Worm (Caenorhabditis elegans): Measurements from ENCODE around the gene mls-1.

DNA sequence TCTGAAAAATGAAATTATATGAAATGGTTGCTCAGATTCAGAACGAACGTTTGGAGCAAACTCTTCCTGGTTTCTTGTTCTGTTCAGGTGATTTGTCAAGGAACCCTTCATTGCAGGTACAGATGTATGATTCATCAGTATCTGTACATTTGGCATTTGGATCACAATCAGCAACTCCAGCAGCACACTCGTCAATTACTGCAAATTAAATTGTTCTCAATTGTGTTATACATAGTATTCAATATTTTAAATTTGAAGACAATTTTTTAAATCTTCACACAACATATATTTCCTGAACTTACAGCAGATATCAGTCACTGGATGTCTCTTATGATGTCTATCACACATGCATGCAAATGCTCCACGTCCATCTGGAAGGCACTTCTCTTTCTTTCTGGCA lies 24.6 kb downstream of the mls-1 start:
- TF ChIP-seq unc-62 (GFP tag; optimal IDR thresholded peaks at IDR 0.05), result no peak
- TF ChIP-seq lin-15B (tag; optimal IDR thresholded peaks at IDR 0.05), result no peak
- no peak for TF ChIP-seq nhr-84 (tag; optimal IDR thresholded peaks at IDR 0.05)
- TF ChIP-seq dsc-1 (tag; optimal IDR thresholded peaks at IDR 0.05), result no peak
- TF ChIP-seq lsy-2 (tag; optimal IDR thresholded peaks at IDR 0.05), result no peak
- no peak for TF ChIP-seq aha-1 (tag; optimal IDR thresholded peaks at IDR 0.05)
- no peak for TF ChIP-seq alr-1 (tag; optimal IDR thresholded peaks at IDR 0.05; ENCODE audit: borderline replicate concordance)
- no peak for TF ChIP-seq sptf-1 (tag; optimal IDR thresholded peaks at IDR 0.05)
- TF ChIP-seq ztf-11 (tag; optimal IDR thresholded peaks at IDR 0.05), result no peak
- TF ChIP-seq aly-2 (tag; optimal IDR thresholded peaks at IDR 0.05), result no peak

All from whole organism, L1 larva.